Worm (Caenorhabditis elegans): Measurements from ENCODE around the gene oac-50.

oac-50 gene

DNA sequence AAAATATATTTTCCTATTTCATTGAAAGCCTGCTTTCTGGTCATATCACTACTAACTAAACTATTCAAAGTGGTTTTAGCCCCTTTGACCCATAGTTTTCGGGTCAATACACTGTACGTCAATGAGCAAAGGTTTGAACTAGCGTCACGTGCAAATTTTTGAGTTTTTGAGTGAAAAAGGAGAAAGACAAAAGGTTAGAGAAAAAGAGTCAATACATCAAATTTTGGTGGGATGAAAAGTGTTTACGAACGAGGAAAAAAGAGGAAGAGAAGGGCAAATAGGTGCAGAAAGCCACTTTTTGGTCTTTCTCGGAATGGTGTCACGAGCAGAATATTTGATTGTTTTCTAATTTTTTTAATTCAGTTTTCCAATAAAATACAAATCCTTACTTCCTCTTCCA lies 2.5 kb upstream of the oac-50 start (continued):
- TF ChIP-seq daf-16 (GFP tag; optimal IDR thresholded peaks at IDR 0.05) (no peak), daf-16 (tag; optimal IDR thresholded peaks at IDR 0.05) (peak; percentile 59), spr-1 (tag; optimal IDR thresholded peaks at IDR 0.05) (no peak), lin-13 (GFP tag; optimal IDR thresholded peaks at IDR 0.05) (no peak), nhr-237 (tag; optimal IDR thresholded peaks at IDR 0.05) (no peak), mdl-1 (tag; optimal IDR thresholded peaks at IDR 0.05) (peak in 1 of 2 experiments; percentile 32), egl-27 (tag; optimal IDR thresholded peaks at IDR 0.05) (no peak), unc-130 (GFP tag; optimal IDR thresholded peaks at IDR 0.05) (no peak)

ce11 chrV:9074360-9074834 lies 1.1 kb upstream of the oac-50 start:
- TF ChIP-seq daf-16 (GFP tag; optimal IDR thresholded peaks at IDR 0.05) (no peak), daf-16 (tag; optimal IDR thresholded peaks at IDR 0.05) (peak; percentile 95), nhr-48 (tag; optimal IDR thresholded peaks at IDR 0.05) (peak; percentile 31), nhr-10 (tag; optimal IDR thresholded peaks at IDR 0.05) (peak; percentile 41), hlh-30 (tag; optimal IDR thresholded peaks at IDR 0.05; ENCODE audit: insufficient read depth) (peak; percentile 53), mes-2 (tag; optimal IDR thresholded peaks at IDR 0.05; ENCODE audit: poor library complexity, severe bottlenecking) (no peak), dmd-6 (GFP tag; IDR thresholded peaks at IDR 0.05) (peak; percentile 34; the same call in 1 of the 2 replicates), pha-4 (GFP tag; IDR thresholded peaks at IDR 0.05) (0 out of 2 replicates have a peak, but pooled peaks have one; percentile 6), pha-4 (tag; optimal IDR thresholded peaks at IDR 0.05) (no peak), lin-13 (GFP tag; optimal IDR thresholded peaks at IDR 0.05) (no peak), aha-1 (tag) (peak; percentile 96), lsy-2 (tag; optimal IDR thresholded peaks at IDR 0.05) (peak; percentile 16 to 27), pqm-1 (tag; optimal IDR thresholded peaks at IDR 0.05) (no peak), zfp-3 (GFP tag; conservative IDR thresholded peaks at IDR 0.05) (peak; percentile 4; the same call in 1 of the 2 replicates), nhr-77 (tag; optimal IDR thresholded peaks at IDR 0.05) (peak; percentile 87), hlh-11 (tag; optimal IDR thresholded peaks at IDR 0.05) (peak; percentile 66), D1046.2 (GFP tag; IDR thresholded peaks at IDR 0.05) (no peak), dve-1 (tag; optimal IDR thresholded peaks at IDR 0.05; ENCODE audit: insufficient read depth) (peak; percentile 68), mdl-1 (tag; optimal IDR thresholded peaks at IDR 0.05) (peak in 1 of 2 experiments; percentile 49), hmg-1.1 (GFP tag; IDR thresholded peaks at IDR 0.05) (no peak), mep-1 (tag; optimal IDR thresholded peaks at IDR 0.05) (peak; percentile 59), ztf-11 (tag; optimal IDR thresholded peaks at IDR 0.05) (no peak), dmd-9 (GFP tag; IDR thresholded peaks at IDR 0.05) (no peak), hif-1 (tag; optimal IDR thresholded peaks at IDR 0.05) (peak in 1 of 2 experiments; percentile 40), php-3 (GFP tag; IDR thresholded peaks at IDR 0.05) (peak; percentile 76), fos-1 (tag; optimal IDR thresholded peaks at IDR 0.05) (peak; percentile 80), nhr-28 (tag; optimal IDR thresholded peaks at IDR 0.05) (peak; percentile 68), unc-62 (GFP tag; optimal IDR thresholded peaks at IDR 0.05 in 1 of 2) (peak in 1 of 2 experiments; percentile 66), unc-62 (tag; optimal IDR thresholded peaks at IDR 0.05) (no peak)

DNA sequence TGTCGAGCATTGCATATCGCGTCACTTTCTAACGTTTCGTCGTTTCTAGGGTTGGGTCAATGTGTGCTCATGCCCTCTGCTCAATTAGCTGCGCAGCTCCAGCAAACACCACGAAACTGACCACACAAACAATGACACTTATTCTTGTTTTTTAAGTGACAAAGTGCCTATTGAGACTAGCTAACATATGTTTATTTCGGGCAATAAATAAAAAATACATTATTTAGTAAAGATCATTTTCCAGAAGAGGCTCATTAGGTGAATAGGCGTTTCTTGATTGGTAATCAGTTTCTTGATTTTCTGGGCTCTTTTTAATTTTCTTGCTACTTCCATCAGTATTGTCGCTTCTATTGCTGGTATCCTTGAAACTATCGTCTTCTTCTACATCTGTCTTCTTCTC lies 3.7 kb downstream of the oac-50 start, which contains the start of gene T27E4.5:
TSS of gene T27E4.5 (minus strand) at position 101 of the 400 bp plus-strand sequence.
- TF ChIP-seq nhr-42 (GFP tag; IDR thresholded peaks at IDR 0.05) (no peak), php-3 (GFP tag; IDR thresholded peaks at IDR 0.05) (no peak), mdl-1 (tag; optimal IDR thresholded peaks at IDR 0.05) (no peak), aha-1 (tag) (peak; percentile 31), ceh-62 (tag; optimal IDR thresholded peaks at IDR 0.05) (no peak)

- TF ChIP-seq pha-4 (GFP tag; IDR thresholded peaks at IDR 0.05) (no peak), pha-4 (tag; optimal IDR thresholded peaks at IDR 0.05) (no peak), R02D3.7 (tag; optimal IDR thresholded peaks at IDR 0.05) (no peak), nhr-41 (GFP tag; IDR thresholded peaks at IDR 0.05) (no peak), dve-1 (tag; optimal IDR thresholded peaks at IDR 0.05; ENCODE audit: insufficient read depth) (no peak), daf-19 (GFP tag; conservative IDR thresholded peaks at IDR 0.05) (no peak), fkh-10 (GFP tag; optimal IDR thresholded peaks at IDR 0.05) (no peak), nhr-28 (tag; optimal IDR thresholded peaks at IDR 0.05) (no peak), ceh-44 (GFP tag; IDR thresholded peaks at IDR 0.05) (no peak), ztf-11 (tag; optimal IDR thresholded peaks at IDR 0.05) (no peak), hif-1 (tag; optimal IDR thresholded peaks at IDR 0.05) (no peak), T20F7.1 (GFP tag; optimal IDR thresholded peaks at IDR 0.05) (no peak), ztf-7 (tag; optimal IDR thresholded peaks at IDR 0.05) (no peak), arid-1 (GFP tag; conservative IDR thresholded peaks at IDR 0.05) (no peak)
These were observed 5.7 kb downstream of the oac-50 start, which contains the start of gene fip-2 for ce11 chrV:9067678-9068077. Gene fip-2, plus strand, starts transcription at chrV:9067978.
